Worm (Caenorhabditis elegans): ENCODE measurements around the gene cacn-1.

Gene cacn-1

DNA sequence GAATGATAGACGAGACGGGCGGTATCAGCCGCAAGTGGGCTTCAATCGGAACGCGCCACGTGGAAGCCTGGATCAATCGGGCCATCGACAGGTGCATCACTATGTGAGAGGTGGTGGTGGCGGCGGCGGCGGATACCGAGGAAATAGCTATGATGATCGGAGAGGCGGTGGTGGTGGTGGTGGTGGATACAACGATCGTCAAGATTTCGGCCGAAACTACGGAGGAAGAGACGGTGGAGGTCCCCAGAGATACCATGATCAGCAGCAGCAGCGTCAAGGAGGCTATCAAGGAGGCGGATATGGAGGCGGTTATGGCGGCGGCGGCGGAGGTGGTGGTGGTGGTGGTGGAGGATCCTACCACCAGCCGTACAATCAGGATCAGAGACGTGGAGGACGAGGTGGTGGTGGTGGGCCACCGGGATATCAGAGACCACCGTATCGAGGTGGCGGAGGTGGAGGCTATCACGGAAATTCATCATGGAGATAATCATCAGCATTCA is 23.5 kb upstream of the cacn-1 start:
- TF ChIP-seq egl-43 (GFP tag; IDR thresholded peaks at IDR 0.05) (0 out of 2 replicates have a peak, but pooled peaks have one; percentile 36), unc-62 (GFP tag; optimal IDR thresholded peaks at IDR 0.05 in 1 of 2) (peak in 1 of 2 experiments; percentile 62), unc-62 (tag; optimal IDR thresholded peaks at IDR 0.05) (no peak), nhr-237 (tag; optimal IDR thresholded peaks at IDR 0.05) (no peak), zip-11 (GFP tag; IDR thresholded peaks at IDR 0.05) (no peak), nhr-42 (GFP tag; IDR thresholded peaks at IDR 0.05) (peak; percentile 23; the same call in 1 of the 2 replicates), set-16 (GFP tag; IDR thresholded peaks at IDR 0.05) (peak; percentile 91), fkh-10 (GFP tag; optimal IDR thresholded peaks at IDR 0.05) (no peak), dmd-6 (GFP tag; IDR thresholded peaks at IDR 0.05) (no peak), ztf-7 (tag; optimal IDR thresholded peaks at IDR 0.05) (no peak)

ce11 chrII:14155259-14156023 is 13.5 kb upstream of the cacn-1 start, which contains the start of the genes rpl-43 and xrn-2:
Gene rpl-43, plus strand, starts transcription at chrII:14155294.
Gene xrn-2, plus strand, starts transcription at chrII:14155768.
- peak; percentile 9 for TF ChIP-seq spr-1 (tag; optimal IDR thresholded peaks at IDR 0.05)
- no peak for TF ChIP-seq nhr-25 (tag; optimal IDR thresholded peaks at IDR 0.05; ENCODE audit: borderline replicate concordance, insufficient read depth)
- TF ChIP-seq egl-43 (GFP tag; IDR thresholded peaks at IDR 0.05) = peak; percentile 52
- TF ChIP-seq hlh-11 (tag; optimal IDR thresholded peaks at IDR 0.05) = no peak
- TF ChIP-seq nhr-42 (GFP tag; IDR thresholded peaks at IDR 0.05) = no peak
- TF ChIP-seq F10B5.3 (tag; optimal IDR thresholded peaks at IDR 0.05) = no peak
- 0 out of 2 replicates have a peak, but pooled peaks have one; percentile 60 for TF ChIP-seq D1046.2 (GFP tag; IDR thresholded peaks at IDR 0.05)
- no peak for TF ChIP-seq ZK546.5 (tag; optimal IDR thresholded peaks at IDR 0.05)
- TF ChIP-seq ctbp-1 (GFP tag; IDR thresholded peaks at IDR 0.05) = peak; percentile 50; the same call in 1 of the 2 replicates
- no peak for TF ChIP-seq sdz-12 (GFP tag; optimal IDR thresholded peaks at IDR 0.05)
- no peak for TF ChIP-seq dpl-1 (GFP tag; optimal IDR thresholded peaks at IDR 0.05)
- no peak for TF ChIP-seq ceh-82 (tag; optimal IDR thresholded peaks at IDR 0.05)
- TF ChIP-seq pqm-1 (tag; optimal IDR thresholded peaks at IDR 0.05) = no peak
- no peak for TF ChIP-seq zip-11 (GFP tag; IDR thresholded peaks at IDR 0.05)
- TF ChIP-seq jun-1 (tag; optimal IDR thresholded peaks at IDR 0.05) = no peak
- no peak for TF ChIP-seq T26A8.4 (GFP tag; IDR thresholded peaks at IDR 0.05)
- peak; percentile 12 to 20; a peak in 1 of 4 replicates for TF ChIP-seq madf-5 (GFP tag; IDR thresholded peaks at IDR 0.05)
- peak; percentile 54 for TF ChIP-seq unc-130 (GFP tag; optimal IDR thresholded peaks at IDR 0.05)
- no peak for TF ChIP-seq F44E2.7 (GFP tag; IDR thresholded peaks at IDR 0.05)
- no peak for TF ChIP-seq hif-1 (tag; optimal IDR thresholded peaks at IDR 0.05)
- TF ChIP-seq nhr-48 (tag; optimal IDR thresholded peaks at IDR 0.05) = no peak
- no peak for TF ChIP-seq dmd-6 (GFP tag; IDR thresholded peaks at IDR 0.05)
- TF ChIP-seq mdt-29 (GFP tag; IDR thresholded peaks at IDR 0.05) = no peak
- no peak for TF ChIP-seq ztf-7 (tag; optimal IDR thresholded peaks at IDR 0.05)
- TF ChIP-seq hmg-1.1 (GFP tag; IDR thresholded peaks at IDR 0.05) = no peak
- peak; percentile 65 for TF ChIP-seq ama-1 (optimal IDR thresholded peaks at IDR 0.05)
- no peak for TF ChIP-seq daf-12 (tag; optimal IDR thresholded peaks at IDR 0.05)
- peak; percentile 68 for TF ChIP-seq snpc-1.2 (GFP tag; IDR thresholded peaks at IDR 0.05)
- TF ChIP-seq aha-1 (tag) = no peak
- TF ChIP-seq lin-13 (GFP tag; optimal IDR thresholded peaks at IDR 0.05) = no peak
- no peak for TF ChIP-seq tag-97 (GFP tag; IDR thresholded peaks at IDR 0.05)
- TF ChIP-seq lin-1 (GFP tag; IDR thresholded peaks at IDR 0.05) = peak; percentile 72; the same call in 1 of the 2 replicates
- TF ChIP-seq F49E8.2 (tag; optimal IDR thresholded peaks at IDR 0.05; ENCODE audit: borderline replicate concordance) = peak; percentile 86
- no peak for TF ChIP-seq daf-16 (GFP tag; optimal IDR thresholded peaks at IDR 0.05)
- no peak for TF ChIP-seq daf-16 (tag; optimal IDR thresholded peaks at IDR 0.05)
- TF ChIP-seq lin-39 (tag; optimal IDR thresholded peaks at IDR 0.05) = no peak
- 0 out of 2 replicates have a peak, but pooled peaks have one; percentile 10 for TF ChIP-seq vab-7 (GFP tag; IDR thresholded peaks at IDR 0.05)
- peak; percentile 78 for TF ChIP-seq Y5F2A.4 (GFP tag; optimal IDR thresholded peaks at IDR 0.05)
- TF ChIP-seq F26F4.8 (GFP tag; conservative IDR thresholded peaks at IDR 0.05) = 0 out of 2 replicates have a peak, but pooled peaks have one; percentile 5
- no peak for TF ChIP-seq Y75B8A.6 (GFP tag; IDR thresholded peaks at IDR 0.05)
- no peak for TF ChIP-seq unc-62 (GFP tag; optimal IDR thresholded peaks at IDR 0.05 in 1 of 2)
- no peak for TF ChIP-seq unc-62 (tag; optimal IDR thresholded peaks at IDR 0.05)
- no peak for TF ChIP-seq attf-4 (tag; optimal IDR thresholded peaks at IDR 0.05)
- no peak for TF ChIP-seq dmd-8 (GFP tag; IDR thresholded peaks at IDR 0.05)
- no peak for TF ChIP-seq zag-1 (tag; optimal IDR thresholded peaks at IDR 0.05)

All from whole organism, L4 larva.